Worm (Caenorhabditis elegans): Measurements from ENCODE around the gene C02B8.3.

The C02B8.3 gene

DNA sequence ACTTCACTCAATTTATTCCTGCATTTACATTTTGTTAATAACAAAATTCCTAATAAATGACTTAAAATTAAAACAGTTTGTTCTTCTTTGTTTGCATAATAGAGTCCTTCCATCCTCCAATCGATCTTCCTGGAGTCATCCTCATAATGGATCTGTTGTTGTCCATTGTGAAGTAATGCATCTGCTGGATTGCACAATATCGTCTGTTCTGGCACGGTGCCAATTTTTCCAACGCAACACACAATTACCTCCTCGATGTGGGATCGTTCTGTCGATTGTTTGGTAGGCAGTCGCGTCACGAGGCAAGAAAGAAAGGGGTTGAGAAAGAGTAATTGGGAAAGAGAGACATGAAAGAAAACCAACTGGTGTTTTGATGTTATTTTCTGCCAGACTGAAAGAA, 20.8 kb downstream of the C02B8.3 start (continued):
- no peak for TF ChIP-seq R02D3.7 (tag; optimal IDR thresholded peaks at IDR 0.05)
- TF ChIP-seq alr-1 (tag; optimal IDR thresholded peaks at IDR 0.05): no peak
- no peak for TF ChIP-seq blmp-1 (tag; optimal IDR thresholded peaks at IDR 0.05; ENCODE audit: insufficient read depth)
- peak; percentile 75 for TF ChIP-seq nhr-129 (tag; optimal IDR thresholded peaks at IDR 0.05)
- no peak for TF ChIP-seq mbf-1 (tag; optimal IDR thresholded peaks at IDR 0.05)

DNA sequence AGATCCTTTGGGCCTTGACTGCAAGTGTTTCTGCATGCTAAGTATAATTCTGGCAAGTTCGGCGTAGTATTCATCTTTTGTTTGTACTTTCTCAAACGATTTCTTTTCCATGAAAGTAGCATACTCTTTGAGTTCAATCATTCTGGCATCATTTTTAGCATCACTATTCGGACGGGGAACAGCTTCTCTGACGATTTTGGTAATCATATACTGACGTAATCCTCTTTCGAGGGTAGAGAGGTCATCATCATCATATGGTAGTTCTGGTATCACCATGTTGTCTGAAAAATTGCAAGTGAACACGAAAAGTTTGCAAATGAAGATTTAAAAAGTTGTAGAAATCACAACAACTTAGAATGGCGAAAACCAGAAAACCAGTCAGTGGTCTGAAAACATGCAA, 23.5 kb downstream of the C02B8.3 start, which contains the start of gene F22F1.3:
Gene F22F1.3, minus strand, starts transcription at position 281 of the 400 bp plus-strand sequence.
- TF ChIP-seq sem-4 (tag; optimal IDR thresholded peaks at IDR 0.05): no peak
- TF ChIP-seq dmd-4 (tag; optimal IDR thresholded peaks at IDR 0.05): no peak
- TF ChIP-seq crh-2 (tag; optimal IDR thresholded peaks at IDR 0.05): no peak
- no peak for TF ChIP-seq F13H6.1 (tag; optimal IDR thresholded peaks at IDR 0.05)
- no peak for TF ChIP-seq lin-11 (tag; optimal IDR thresholded peaks at IDR 0.05)
- TF ChIP-seq unc-55 (GFP tag; optimal IDR thresholded peaks at IDR 0.05): no peak
- TF ChIP-seq nhr-129 (tag; optimal IDR thresholded peaks at IDR 0.05): no peak
- no peak for TF ChIP-seq R02D3.7 (tag; optimal IDR thresholded peaks at IDR 0.05)
- TF ChIP-seq ceh-82 (tag; optimal IDR thresholded peaks at IDR 0.05): no peak

DNA sequence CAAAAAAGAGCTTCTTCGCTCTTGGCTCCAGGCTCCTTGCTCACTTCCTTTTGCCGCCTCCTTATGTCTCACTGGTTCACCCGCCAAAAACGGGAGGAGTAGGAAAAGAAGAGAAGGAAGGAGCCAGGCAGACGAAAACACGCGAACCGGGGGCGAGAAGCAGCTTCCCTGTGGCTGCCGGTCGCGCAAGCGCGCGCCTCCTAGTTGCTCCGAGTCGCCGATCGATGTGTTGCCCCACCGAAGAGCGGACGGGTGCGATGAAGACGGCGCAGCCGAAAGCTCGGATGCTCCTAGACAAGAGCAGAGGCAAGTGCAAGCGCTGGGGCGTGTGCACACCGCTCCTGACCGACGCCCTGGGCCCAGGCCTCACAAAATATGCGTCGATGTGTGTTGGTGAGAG, 24.3 kb downstream of the C02B8.3 start:
- TF ChIP-seq lin-11 (tag; optimal IDR thresholded peaks at IDR 0.05): peak; percentile 38
- peak; percentile 30 for TF ChIP-seq C34F6.9 (tag; optimal IDR thresholded peaks at IDR 0.05)
- peak; percentile 46 for TF ChIP-seq nhr-129 (tag; optimal IDR thresholded peaks at IDR 0.05)
- TF ChIP-seq nhr-237 (tag; optimal IDR thresholded peaks at IDR 0.05): no peak
- TF ChIP-seq gmeb-1 (tag; optimal IDR thresholded peaks at IDR 0.05): no peak
- TF ChIP-seq F13H6.1 (tag; optimal IDR thresholded peaks at IDR 0.05): peak; percentile 48
- TF ChIP-seq nhr-25 (tag; optimal IDR thresholded peaks at IDR 0.05): no peak
- no peak for TF ChIP-seq nhr-10 (tag; optimal IDR thresholded peaks at IDR 0.05)
- no peak for TF ChIP-seq ztf-11 (tag; optimal IDR thresholded peaks at IDR 0.05)
- no peak for TF ChIP-seq aly-2 (tag; optimal IDR thresholded peaks at IDR 0.05)
- no peak for TF ChIP-seq crh-2 (tag; optimal IDR thresholded peaks at IDR 0.05)
- no peak for TF ChIP-seq dmd-4 (tag; optimal IDR thresholded peaks at IDR 0.05)
- no peak for TF ChIP-seq snpc-4 (tag; optimal IDR thresholded peaks at IDR 0.05)
- no peak for TF ChIP-seq nhr-21 (tag; optimal IDR thresholded peaks at IDR 0.05)
- TF ChIP-seq ZK546.5 (tag; optimal IDR thresholded peaks at IDR 0.05): no peak
- TF ChIP-seq mdl-1 (tag; optimal IDR thresholded peaks at IDR 0.05): peak; percentile 6 to 32
- no peak for TF ChIP-seq unc-62 (GFP tag; optimal IDR thresholded peaks at IDR 0.05)
- no peak for TF ChIP-seq sem-4 (tag; optimal IDR thresholded peaks at IDR 0.05)
- no peak for TF ChIP-seq alr-1 (tag; optimal IDR thresholded peaks at IDR 0.05)
- TF ChIP-seq ceh-82 (tag; optimal IDR thresholded peaks at IDR 0.05): no peak
- TF ChIP-seq lin-13 (GFP tag; optimal IDR thresholded peaks at IDR 0.05): no peak
- TF ChIP-seq nhr-6 (tag; optimal IDR thresholded peaks at IDR 0.05): no peak
- peak; percentile 25 for TF ChIP-seq sma-9 (GFP tag; optimal IDR thresholded peaks at IDR 0.05)
- TF ChIP-seq sma-9 (tag; optimal IDR thresholded peaks at IDR 0.05): no peak
- TF ChIP-seq ztf-1 (GFP tag; conservative IDR thresholded peaks at IDR 0.05): 0 out of 2 replicates have a peak, but pooled peaks have one; percentile 78
- TF ChIP-seq ama-1 (optimal IDR thresholded peaks at IDR 0.05): no peak
- no peak for TF ChIP-seq unc-39 (tag; optimal IDR thresholded peaks at IDR 0.05)
- no peak for TF ChIP-seq peb-1 (tag; optimal IDR thresholded peaks at IDR 0.05)
- TF ChIP-seq egl-27 (tag; optimal IDR thresholded peaks at IDR 0.05): peak; percentile 10
- TF ChIP-seq nhr-23 (tag; optimal IDR thresholded peaks at IDR 0.05): no peak
- TF ChIP-seq fos-1 (tag; optimal IDR thresholded peaks at IDR 0.05): no peak
- TF ChIP-seq ztf-4 (tag; optimal IDR thresholded peaks at IDR 0.05): no peak
- TF ChIP-seq blmp-1 (tag; optimal IDR thresholded peaks at IDR 0.05; ENCODE audit: insufficient read depth): no peak
- TF ChIP-seq zag-1 (tag; optimal IDR thresholded peaks at IDR 0.05): peak; percentile 68
- no peak for TF ChIP-seq skn-1 (tag; optimal IDR thresholded peaks at IDR 0.05)
- TF ChIP-seq nhr-12 (tag; optimal IDR thresholded peaks at IDR 0.05): no peak
- no peak for TF ChIP-seq mab-5 (tag; optimal IDR thresholded peaks at IDR 0.05)
- peak; percentile 40 for TF ChIP-seq Y55F3AM.14 (GFP tag; optimal IDR thresholded peaks at IDR 0.05)
- no peak for TF ChIP-seq mbf-1 (tag; optimal IDR thresholded peaks at IDR 0.05)
- TF ChIP-seq R02D3.7 (tag; optimal IDR thresholded peaks at IDR 0.05): no peak
- TF ChIP-seq nhr-11 (tag; optimal IDR thresholded peaks at IDR 0.05): no peak
- no peak for TF ChIP-seq ceh-16 (tag; optimal IDR thresholded peaks at IDR 0.05)
- TF ChIP-seq lin-39 (tag; optimal IDR thresholded peaks at IDR 0.05): no peak
- no peak for TF ChIP-seq nhr-77 (tag; optimal IDR thresholded peaks at IDR 0.05)
- peak; percentile 5 to 7 for TF ChIP-seq lsy-2 (tag; optimal IDR thresholded peaks at IDR 0.05)
- peak; percentile 25 for TF ChIP-seq unc-55 (GFP tag; optimal IDR thresholded peaks at IDR 0.05)
- TF ChIP-seq sma-3 (GFP tag; optimal IDR thresholded peaks at IDR 0.05): no peak
- no peak for TF ChIP-seq elt-1 (tag; optimal IDR thresholded peaks at IDR 0.05)
- no peak for TF ChIP-seq elt-3 (tag; optimal IDR thresholded peaks at IDR 0.05)
